Worm (Caenorhabditis elegans) whole organism, mixed stage, embryonic: ENCODE results near the gene C28H8.5.

Experiments
- mab-5 ChIP-seq: fragments of 150-350 bp; optimal IDR thresholded peaks from 2 replicates; lab custom pipeline; 2014; ENCODE audit warnings: missing biosample characterization, missing genetic modification characterization
- nhr-237 ChIP-seq: fragments of 150-350 bp; optimal IDR thresholded peaks from 2 replicates; lab custom pipeline; 2014; ENCODE audit warnings: missing biosample characterization, missing genetic modification characterization
- unc-39 ChIP-seq: fragments of 150-350 bp; optimal IDR thresholded peaks from 2 replicates; lab custom pipeline; 2014; ENCODE audit warnings: missing biosample characterization, missing genetic modification characterization

DNA sequence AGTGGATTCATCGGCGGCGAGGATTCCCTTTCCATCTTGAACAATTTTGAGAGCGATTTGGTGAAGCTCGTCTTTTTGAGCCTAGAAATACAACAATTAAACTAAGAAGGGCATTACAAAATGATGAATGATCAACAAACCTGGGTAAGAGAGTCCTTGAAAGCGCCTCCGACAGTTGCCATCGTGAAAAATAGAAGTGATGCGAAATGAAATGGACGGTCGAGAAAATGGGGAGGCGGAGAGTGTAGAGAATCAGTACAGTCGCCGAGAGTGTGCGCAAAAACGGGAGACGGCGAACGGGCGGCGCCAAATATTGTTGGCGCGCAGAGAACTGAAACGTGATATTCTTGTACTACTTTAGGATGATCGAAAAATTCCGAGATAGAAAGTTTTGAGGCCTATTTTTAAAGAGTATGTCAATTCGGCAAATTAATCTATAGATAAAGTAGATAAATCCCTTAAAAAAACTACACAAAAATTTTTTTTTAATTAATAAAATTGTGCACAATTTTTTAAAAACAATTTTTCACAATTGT, 7.9 kb upstream of the C28H8.5 start, which contains the start of gene aldo-2:
- TF ChIP-seq mab-5 (tag; lab: Kevin White, UChicago) (no peak), unc-39 (tag; lab: Kevin White, UChicago) (no peak), nhr-237 (tag; lab: Kevin White, UChicago) (no peak)
